Fruit fly (Drosophila melanogaster): ENCODE results near the gene CG34174.

CG34174 gene

dm6 chr2L:2177312-2177968, 36.6 kb upstream of the CG34174 start:
- TF ChIP-seq CG17801 (GFP tag; optimal IDR thresholded peaks at IDR 0.05; ENCODE audit: partially characterized antibody) = no peak

DNA sequence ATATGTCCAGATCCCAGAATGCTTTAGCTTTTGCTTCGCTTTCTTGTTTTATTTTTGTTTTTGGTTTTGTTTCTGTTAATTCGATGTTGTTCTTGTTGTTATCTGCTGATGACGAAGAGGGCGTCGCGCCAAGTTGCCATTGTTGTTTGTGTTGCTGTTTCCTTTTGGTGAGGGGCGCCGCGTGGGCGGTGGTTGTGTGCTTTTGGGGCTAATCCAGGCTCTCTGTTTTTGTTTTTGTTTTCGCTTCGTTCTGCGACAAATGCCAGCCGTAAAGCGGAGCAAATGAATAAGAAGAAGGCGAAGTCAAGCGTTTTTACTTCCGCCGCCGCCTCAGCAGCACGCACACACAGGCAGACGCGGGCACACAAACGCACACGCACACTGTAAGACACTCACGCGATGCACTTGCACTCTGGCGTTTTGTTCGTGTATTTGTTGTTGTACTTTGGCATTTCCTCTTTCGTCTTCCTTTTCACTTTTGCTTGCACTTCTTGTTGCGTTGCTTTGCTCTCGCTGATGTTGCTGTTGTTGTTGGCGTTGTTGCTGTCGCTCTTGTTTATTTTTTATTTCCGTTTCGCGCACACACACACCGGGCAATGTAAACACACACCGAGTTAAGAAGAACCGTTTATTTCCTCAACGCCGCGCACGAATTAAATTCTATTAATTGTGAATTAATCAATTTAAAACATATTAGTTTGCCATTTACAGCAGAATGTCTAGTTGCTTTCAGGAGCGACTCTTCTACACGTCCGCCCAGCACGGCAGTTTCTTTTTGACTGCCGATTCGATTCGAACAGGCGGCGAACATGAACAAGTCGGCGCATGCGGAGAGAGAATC, 35.9 kb upstream of the CG34174 start, which contains the start of gene aop:
aop (minus strand) TSS at position 786 of the 841 bp plus-strand sequence.
- peak; percentile 55 for TF ChIP-seq CG17801 (GFP tag; optimal IDR thresholded peaks at IDR 0.05; ENCODE audit: partially characterized antibody)

- no peak for TF ChIP-seq CG17801 (GFP tag; optimal IDR thresholded peaks at IDR 0.05; ENCODE audit: partially characterized antibody)
These were observed 35.3 kb upstream of the CG34174 start for dm6 chr2L:2178810-2179143.

dm6 chr2L:2179366-2179765, 34.7 kb upstream of the CG34174 start:
- TF ChIP-seq CG17801 (GFP tag; optimal IDR thresholded peaks at IDR 0.05; ENCODE audit: partially characterized antibody) = no peak

DNA sequence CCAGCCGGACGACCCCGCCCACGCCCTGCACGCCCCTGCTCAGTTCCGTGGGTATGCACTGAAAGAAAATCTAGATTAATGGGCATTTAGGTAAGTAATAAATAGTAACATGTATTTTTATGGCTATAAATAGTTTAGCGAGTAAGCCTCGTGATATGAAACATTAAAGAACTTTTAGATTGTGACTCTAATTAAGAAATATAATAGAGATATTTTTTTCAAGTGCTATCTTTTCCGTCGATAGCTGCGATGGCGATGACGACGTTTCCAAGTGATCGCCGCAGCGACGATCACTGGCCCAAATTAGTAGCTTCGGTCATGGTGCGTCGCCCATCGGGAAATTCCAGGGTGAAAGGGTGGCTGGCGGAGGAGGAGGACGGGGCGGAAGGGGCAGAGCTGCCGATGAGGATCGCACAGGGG, 33.9 kb upstream of the CG34174 start:
- no peak for TF ChIP-seq CG17801 (GFP tag; optimal IDR thresholded peaks at IDR 0.05; ENCODE audit: partially characterized antibody)

dm6 chr2L:2180665-2181064, 33.4 kb upstream of the CG34174 start:
- no peak for TF ChIP-seq CG17801 (GFP tag; optimal IDR thresholded peaks at IDR 0.05; ENCODE audit: partially characterized antibody)

DNA sequence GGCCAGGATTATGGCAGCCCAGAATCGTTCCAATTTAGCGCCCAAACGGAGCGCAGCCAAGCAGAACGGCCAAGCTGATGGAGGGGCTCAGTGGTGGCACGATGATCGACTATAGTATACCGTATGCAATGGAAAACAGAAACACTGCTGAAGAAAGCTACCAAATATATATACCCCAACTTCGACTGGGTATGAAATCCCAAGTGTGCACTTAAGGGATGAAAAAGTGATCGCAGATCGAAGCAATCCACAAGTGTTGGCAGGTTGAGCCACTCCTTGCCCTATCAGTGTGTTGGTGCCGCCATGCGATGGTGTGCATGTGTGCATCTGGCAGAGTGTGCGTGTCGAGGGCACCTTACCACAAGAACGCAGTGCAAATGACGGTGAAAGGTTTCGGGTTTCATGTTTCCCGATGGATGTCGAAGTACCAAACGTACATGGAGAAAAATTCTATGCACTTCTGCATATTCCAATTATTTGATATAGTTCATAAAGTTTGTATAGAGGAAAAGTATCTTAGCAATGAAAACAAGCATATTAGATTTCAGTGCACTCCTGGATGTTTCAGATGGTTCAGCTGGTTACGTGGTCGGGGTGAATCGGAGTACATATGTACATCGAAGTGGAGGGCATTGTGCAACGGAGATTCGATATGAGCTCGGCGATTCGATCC, 32.0 kb upstream of the CG34174 start:
- TF ChIP-seq CG17801 (GFP tag; optimal IDR thresholded peaks at IDR 0.05; ENCODE audit: partially characterized antibody) = no peak

DNA sequence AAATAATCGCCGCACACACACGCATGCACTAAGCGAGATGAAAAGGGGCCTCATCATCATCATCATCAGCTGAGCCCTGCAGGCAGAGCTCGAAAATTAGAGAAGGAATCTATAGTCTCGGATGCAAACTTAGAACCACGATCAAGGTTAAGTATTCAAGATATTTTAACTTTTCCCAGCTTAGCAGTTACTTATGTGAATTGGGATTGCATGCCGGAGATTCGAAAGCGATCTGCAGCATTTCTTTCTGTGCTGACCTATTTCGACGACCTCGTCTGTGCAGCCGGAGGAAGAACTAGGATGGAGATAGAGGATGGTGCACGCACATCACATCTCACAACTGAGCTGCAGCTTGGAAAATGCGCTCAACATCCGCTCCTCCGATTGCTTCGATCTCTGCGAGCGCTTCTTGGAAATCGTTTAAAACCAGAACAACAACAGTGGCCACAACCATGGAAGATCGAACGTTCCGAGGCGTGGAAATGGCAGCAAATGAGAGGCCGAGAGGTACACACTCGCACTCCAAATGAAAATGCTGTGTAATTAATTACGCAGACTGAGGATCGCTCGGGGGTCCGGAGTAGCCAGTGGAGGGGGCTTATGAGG, 31.2 kb upstream of the CG34174 start:
- no peak for TF ChIP-seq CG17801 (GFP tag; optimal IDR thresholded peaks at IDR 0.05; ENCODE audit: partially characterized antibody)

DNA sequence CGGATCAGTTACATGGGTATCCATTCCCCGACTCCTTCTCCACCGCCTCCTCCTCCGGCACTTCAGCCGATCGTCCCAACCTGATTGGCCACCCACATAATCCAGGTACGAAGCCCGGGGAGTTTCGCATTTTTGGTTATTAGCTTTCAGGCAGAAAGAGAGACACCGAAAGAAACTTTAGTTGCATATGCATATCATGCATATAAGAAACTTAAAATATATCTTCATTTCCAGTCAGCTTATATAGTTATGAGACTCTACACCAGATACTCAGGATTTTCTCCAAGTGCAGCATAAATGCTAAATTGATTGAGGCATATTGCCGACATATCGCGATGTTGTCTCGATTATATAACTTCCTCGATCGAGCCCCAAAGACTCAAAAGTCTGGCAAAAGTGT, 29.9 kb upstream of the CG34174 start:
- no peak for TF ChIP-seq CG17801 (GFP tag; optimal IDR thresholded peaks at IDR 0.05; ENCODE audit: partially characterized antibody)

- no peak for TF ChIP-seq CG17801 (GFP tag; optimal IDR thresholded peaks at IDR 0.05; ENCODE audit: partially characterized antibody)
These were observed 29.4 kb upstream of the CG34174 start for dm6 chr2L:2184659-2185058.

dm6 chr2L:2185373-2185772, 28.7 kb upstream of the CG34174 start:
- TF ChIP-seq CG17801 (GFP tag; optimal IDR thresholded peaks at IDR 0.05; ENCODE audit: partially characterized antibody) = no peak

DNA sequence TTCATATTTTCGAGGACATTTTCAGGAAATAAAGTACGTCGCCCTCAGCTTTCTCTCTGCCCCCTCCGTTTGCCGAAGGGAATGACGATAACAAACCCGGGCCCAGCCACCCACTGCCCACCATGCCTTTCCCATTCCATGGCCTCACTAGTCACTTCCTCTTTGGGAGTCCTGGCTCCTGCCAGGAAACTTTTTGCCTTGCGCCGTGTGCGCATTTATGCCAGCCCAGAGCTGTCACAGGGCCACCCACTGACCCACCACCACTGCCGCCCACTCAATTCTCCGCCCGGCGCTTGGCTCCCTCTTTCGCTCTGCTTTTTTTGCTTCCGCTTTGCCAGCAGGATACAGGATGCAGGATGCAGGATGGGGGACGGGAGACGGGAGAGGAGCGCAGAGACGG, 26.7 kb upstream of the CG34174 start:
- TF ChIP-seq CG17801 (GFP tag; optimal IDR thresholded peaks at IDR 0.05; ENCODE audit: partially characterized antibody) = no peak

DNA sequence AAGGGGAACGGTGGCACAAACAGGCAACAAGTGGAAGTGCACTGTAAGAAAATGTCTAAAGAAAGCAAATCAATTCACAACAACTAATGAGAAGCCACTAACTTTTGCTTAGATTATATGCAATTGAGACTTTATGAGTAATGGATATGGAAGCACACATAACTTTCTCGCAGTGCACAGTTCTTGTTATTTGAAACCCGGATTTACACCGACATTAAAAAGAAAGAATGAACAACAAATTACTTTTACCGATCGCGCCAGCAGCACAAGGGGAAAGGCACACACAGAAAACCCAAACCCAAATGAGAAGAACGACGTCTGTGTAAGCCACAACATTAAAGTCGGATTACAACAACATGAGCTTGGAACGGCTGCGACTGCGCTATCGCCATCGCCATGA, 25.0 kb upstream of the CG34174 start:
- TF ChIP-seq CG17801 (GFP tag; optimal IDR thresholded peaks at IDR 0.05; ENCODE audit: partially characterized antibody) = no peak

dm6 chr2L:2190684-2191083, 23.4 kb upstream of the CG34174 start:
- no peak for TF ChIP-seq CG17801 (GFP tag; optimal IDR thresholded peaks at IDR 0.05; ENCODE audit: partially characterized antibody)

dm6 chr2L:2191404-2191803, 22.7 kb upstream of the CG34174 start:
- TF ChIP-seq CG17801 (GFP tag; optimal IDR thresholded peaks at IDR 0.05; ENCODE audit: partially characterized antibody) = no peak

Measured in ovary, adult (tissue).